Fruit fly (Drosophila melanogaster) whole organism, embryonic: ENCODE results near the gene tra.

Source experiments
- CG10321 ChIP-seq: fragments of 200-800 bp; sonication (Bioruptor generic); IDR thresholded peaks from 2 replicates; pipeline ENCODE4 v1.3.6; 2022; ENCODE audit warnings: missing biosample characterization, missing genetic modification characterization
- CG10462 ChIP-seq: fragments of 200-800 bp; sonication (Bioruptor generic); optimal IDR thresholded peaks from 2 replicates; lab custom pipeline; 2016; ENCODE audit warnings: missing biosample characterization, missing genetic modification characterization
- CG10543 ChIP-seq: fragments of 200-800 bp; sonication (Bioruptor generic); optimal IDR thresholded peaks from 3 replicates; lab custom pipeline; 2017; ENCODE audit warnings: missing biosample characterization, mild to moderate bottlenecking, missing genetic modification characterization, moderate library complexity
- CG11093 ChIP-seq: fragments of 200-800 bp; sonication (Bioruptor generic); IDR thresholded peaks from 3 replicates; pipeline ENCODE4 v1.3.6; 2022; ENCODE audit warnings: missing biosample characterization, missing genetic modification characterization
- CG12155 ChIP-seq: fragments of 200-800 bp; sonication (Bioruptor generic); optimal IDR thresholded peaks from 3 replicates; lab custom pipeline; 2016; ENCODE audit warnings: missing biosample characterization, missing genetic modification characterization
- CG13894 ChIP-seq: fragments of 200-800 bp; sonication (Bioruptor generic); optimal IDR thresholded peaks from 3 replicates; lab custom pipeline; 2018; ENCODE audit warnings: missing biosample characterization, mild to moderate bottlenecking, missing genetic modification characterization, moderate library complexity
- CG14710 ChIP-seq: fragments of 200-800 bp; sonication (Bioruptor generic); optimal IDR thresholded peaks from 3 replicates; lab custom pipeline; 2019; ENCODE audit warnings: missing biosample characterization, mild to moderate bottlenecking, missing genetic modification characterization, moderate library complexity
- CG14965 ChIP-seq: fragments of 200-800 bp; sonication (Bioruptor generic); optimal IDR thresholded peaks from 2 replicates; lab custom pipeline; 2016; ENCODE audit warnings: missing biosample characterization, missing genetic modification characterization, borderline replicate concordance
- CG15479 ChIP-seq: fragments of 200-800 bp; sonication (Bioruptor generic); optimal IDR thresholded peaks from 3 replicates; lab custom pipeline; 2019; ENCODE audit warnings: missing biosample characterization, mild to moderate bottlenecking, missing genetic modification characterization, moderate library complexity
- CG1602 ChIP-seq: fragments of 200-800 bp; sonication (Bioruptor generic); optimal IDR thresholded peaks from 3 replicates; lab custom pipeline; 2016; ENCODE audit warnings: missing biosample characterization, missing genetic modification characterization
- CG16863 ChIP-seq: fragments of 200-800 bp; sonication (Bioruptor generic); optimal IDR thresholded peaks from 3 replicates; lab custom pipeline; 2016; ENCODE audit warnings: missing biosample characterization, missing genetic modification characterization
- CG17802 ChIP-seq: fragments of 200-800 bp; sonication (Bioruptor generic); optimal IDR thresholded peaks from 2 replicates; lab custom pipeline; 2018; ENCODE audit warnings: missing biosample characterization, mild to moderate bottlenecking, missing genetic modification characterization, moderate library complexity
- CG1792 ChIP-seq: fragments of 200-800 bp; sonication (Bioruptor generic); optimal IDR thresholded peaks from 2 replicates; lab custom pipeline; 2016; ENCODE audit warnings: missing biosample characterization, missing genetic modification characterization
- CG18262 ChIP-seq: fragments of 200-800 bp; optimal IDR thresholded peaks from 3 replicates; lab custom pipeline; 2019; ENCODE audit warnings: missing biosample characterization, mild to moderate bottlenecking, missing genetic modification characterization, moderate library complexity
- CG3407 ChIP-seq: fragments of 200-800 bp; sonication (Bioruptor generic); optimal IDR thresholded peaks from 2 replicates; lab custom pipeline; 2018; ENCODE audit warnings: missing biosample characterization, mild to moderate bottlenecking, missing genetic modification characterization
- CG34376 ChIP-seq: fragments of 200-800 bp; sonication (Bioruptor generic); optimal IDR thresholded peaks from 2 replicates; lab custom pipeline; 2018; ENCODE audit warnings: missing biosample characterization, mild to moderate bottlenecking, missing genetic modification characterization
- CG34422 ChIP-seq: fragments of 200-800 bp; sonication (Bioruptor generic); IDR thresholded peaks from 3 replicates; pipeline ENCODE4 v1.3.6; 2022; ENCODE audit warnings: missing biosample characterization, missing genetic modification characterization
- CG3726 ChIP-seq: fragments of 200-800 bp; sonication (Bioruptor generic); IDR thresholded peaks from 3 replicates; pipeline ENCODE4, ENCODE4 v1.3.6; 2022; ENCODE audit warnings: missing biosample characterization, missing genetic modification characterization
- CG4424 ChIP-seq: fragments of 200-800 bp; sonication (Bioruptor generic); optimal IDR thresholded peaks from 3 replicates; lab custom pipeline; 2016; ENCODE audit warnings: missing biosample characterization, missing genetic modification characterization
- CG5245 ChIP-seq: fragments of 200-800 bp; sonication (Bioruptor generic); optimal IDR thresholded peaks from 3 replicates; lab custom pipeline; 2016; ENCODE audit warnings: missing biosample characterization, missing genetic modification characterization
- CG7556 ChIP-seq: fragments of 200-800 bp; sonication (Bioruptor generic); optimal IDR thresholded peaks from 2 replicates; lab custom pipeline; 2017; ENCODE audit warnings: missing biosample characterization, mild to moderate bottlenecking, missing genetic modification characterization
- CG9215 ChIP-seq: fragments of 200-800 bp; sonication (Bioruptor generic); IDR thresholded peaks from 2 replicates; pipeline ENCODE4 v1.3.6; 2022; ENCODE audit warnings: missing biosample characterization, missing genetic modification characterization
- Chrac-16 ChIP-seq: fragments of 200-800 bp; sonication (Bioruptor generic); optimal IDR thresholded peaks from 3 replicates; lab custom pipeline; 2016; ENCODE audit warnings: missing biosample characterization, missing genetic modification characterization
- Dfd ChIP-seq, 2 experiments: fragments of >200 bp; optimal IDR thresholded peaks; 2 replicates each; lab custom pipeline; 2017; ENCODE audit warnings: missing biosample characterization in 2 of 2, missing genetic modification characterization in 2 of 2
- E2f2 ChIP-seq: fragments of 200-800 bp; sonication (Bioruptor generic); IDR thresholded peaks from 2 replicates; pipeline ENCODE4 v1.3.6; 2022; ENCODE audit warnings: missing biosample characterization, missing genetic modification characterization
- NFAT ChIP-seq: fragments of 200-800 bp; sonication (Bioruptor generic); IDR thresholded peaks from 2 replicates; pipeline ENCODE4 v1.3.6; 2022; ENCODE audit warnings: missing biosample characterization, missing genetic modification characterization
- Nf-YC ChIP-seq: fragments of 200-800 bp; optimal IDR thresholded peaks from 3 replicates; lab custom pipeline; 2019; ENCODE audit warnings: missing biosample characterization, mild to moderate bottlenecking, missing genetic modification characterization, moderate library complexity
- Trl ChIP-seq, 3 experiments: fragments of >200 bp in 2 of 3; fragments of 200-800 bp in 1 of 3; sonication (Bioruptor generic) in 1 of 3; optimal IDR thresholded peaks; 2 replicates in 1 of 3; 3 replicates in 2 of 3; lab custom pipeline; 2016 to 2017; ENCODE audit warnings: missing biosample characterization in 1 of 3, missing genetic modification characterization in 1 of 3
- bbx ChIP-seq: fragments of 200-800 bp; sonication (Bioruptor generic); IDR thresholded peaks from 2 replicates; pipeline ENCODE4 v1.3.6; 2022; ENCODE audit warnings: missing biosample characterization, missing genetic modification characterization; ENCODE audit not compliant: partially characterized antibody
- ci ChIP-seq: fragments of 200-800 bp; sonication (Bioruptor generic); IDR thresholded peaks from 3 replicates; pipeline ENCODE4 v1.3.6; 2022; ENCODE audit warnings: missing biosample characterization, missing genetic modification characterization
- corto ChIP-seq: fragments of 200-800 bp; sonication (Bioruptor generic); optimal IDR thresholded peaks from 2 replicates; lab custom pipeline; 2016; ENCODE audit warnings: missing biosample characterization, mild to moderate bottlenecking, missing genetic modification characterization, moderate library complexity
- ems ChIP-seq: fragments of 200-800 bp; sonication (Bioruptor generic); optimal IDR thresholded peaks from 3 replicates; lab custom pipeline; 2016; ENCODE audit warnings: missing biosample characterization, missing genetic modification characterization
- fd96Cb ChIP-seq: fragments of 200-800 bp; sonication (Bioruptor generic); optimal IDR thresholded peaks from 2 replicates; lab custom pipeline; 2018; ENCODE audit warnings: missing biosample characterization, mild to moderate bottlenecking, missing genetic modification characterization, moderate library complexity
- gcm ChIP-seq: fragments of 200-800 bp; sonication (Bioruptor generic); optimal IDR thresholded peaks from 2 replicates; lab custom pipeline; 2019; ENCODE audit warnings: missing biosample characterization, mild to moderate bottlenecking, missing genetic modification characterization, moderate library complexity
- gro ChIP-seq: fragments of 200-800 bp; sonication (Bioruptor generic); optimal IDR thresholded peaks from 2 replicates; lab custom pipeline; 2016; ENCODE audit warnings: missing biosample characterization, missing genetic modification characterization
- hbn ChIP-seq: fragments of 200-800 bp; sonication (Bioruptor generic); IDR thresholded peaks from 2 replicates; pipeline ENCODE4 v1.3.6; 2022; ENCODE audit warnings: missing biosample characterization, missing genetic modification characterization; ENCODE audit not compliant: partially characterized antibody
- jing ChIP-seq: fragments of 200-800 bp; sonication (Bioruptor generic); optimal IDR thresholded peaks from 2 replicates; lab custom pipeline; 2018; ENCODE audit warnings: missing biosample characterization, mild to moderate bottlenecking, missing genetic modification characterization
- klu ChIP-seq: fragments of 200-800 bp; sonication (Bioruptor generic); IDR thresholded peaks from 2 replicates; pipeline ENCODE4 v1.3.6; 2022; ENCODE audit warnings: missing biosample characterization, missing genetic modification characterization
- lbe ChIP-seq: fragments of 200-800 bp; sonication (Bioruptor generic); optimal IDR thresholded peaks from 2 replicates; lab custom pipeline; 2016; ENCODE audit warnings: missing biosample characterization, mild to moderate bottlenecking, missing genetic modification characterization
- lmd ChIP-seq: fragments of 200-800 bp; sonication (Bioruptor generic); IDR thresholded peaks from 2 replicates; pipeline ENCODE4 v1.3.6; 2022; ENCODE audit warnings: missing biosample characterization, missing genetic modification characterization
- nmo ChIP-seq: fragments of 200-800 bp; sonication (Bioruptor generic); optimal IDR thresholded peaks from 2 replicates; lab custom pipeline; 2018; ENCODE audit warnings: missing biosample characterization, mild to moderate bottlenecking, missing genetic modification characterization, moderate library complexity
- pfk ChIP-seq: fragments of 200-800 bp; sonication (Bioruptor generic); optimal IDR thresholded peaks from 2 replicates; lab custom pipeline; 2018; ENCODE audit warnings: missing biosample characterization, mild to moderate bottlenecking, missing genetic modification characterization, moderate library complexity
- ranshi ChIP-seq: fragments of 200-800 bp; sonication (Bioruptor generic); IDR thresholded peaks from 2 replicates; pipeline ENCODE4 v1.3.6; 2022; ENCODE audit warnings: missing biosample characterization, missing genetic modification characterization
- rib ChIP-seq: fragments of 200-800 bp; sonication (Bioruptor generic); IDR thresholded peaks from 2 replicates; pipeline ENCODE4 v1.3.6; 2022; ENCODE audit warnings: missing biosample characterization, missing genetic modification characterization
- sens ChIP-seq: fragments of 200-800 bp; sonication (Bioruptor generic); peaks from one replicate; lab custom pipeline; 2016; ENCODE audit warnings: missing biosample characterization, missing genetic modification characterization
- sim ChIP-seq: fragments of 200-800 bp; sonication (Bioruptor generic); IDR thresholded peaks from 2 replicates; pipeline ENCODE4 v1.3.6; 2022; ENCODE audit warnings: missing biosample characterization, missing genetic modification characterization
- toy ChIP-seq: fragments of 200-800 bp; sonication (Bioruptor generic); IDR thresholded peaks from 2 replicates; pipeline ENCODE4 v1.3.6; 2022; ENCODE audit warnings: missing biosample characterization, missing genetic modification characterization
- twi ChIP-seq: fragments of 200-800 bp; optimal IDR thresholded peaks from 2 replicates; lab custom pipeline; 2019; ENCODE audit warnings: missing biosample characterization, mild to moderate bottlenecking, missing genetic modification characterization, moderate library complexity
- z ChIP-seq: fragments of 200-800 bp; sonication (Bioruptor generic); IDR thresholded peaks from 3 replicates; pipeline ENCODE4 v1.3.6; 2022; ENCODE audit warnings: missing biosample characterization, missing genetic modification characterization
- zen2 ChIP-seq: fragments of 200-800 bp; sonication (Bioruptor generic); IDR thresholded peaks from 3 replicates; pipeline ENCODE4 v1.3.6; 2022; ENCODE audit warnings: missing biosample characterization, missing genetic modification characterization; ENCODE audit not compliant: partially characterized antibody

tra gene

DNA sequence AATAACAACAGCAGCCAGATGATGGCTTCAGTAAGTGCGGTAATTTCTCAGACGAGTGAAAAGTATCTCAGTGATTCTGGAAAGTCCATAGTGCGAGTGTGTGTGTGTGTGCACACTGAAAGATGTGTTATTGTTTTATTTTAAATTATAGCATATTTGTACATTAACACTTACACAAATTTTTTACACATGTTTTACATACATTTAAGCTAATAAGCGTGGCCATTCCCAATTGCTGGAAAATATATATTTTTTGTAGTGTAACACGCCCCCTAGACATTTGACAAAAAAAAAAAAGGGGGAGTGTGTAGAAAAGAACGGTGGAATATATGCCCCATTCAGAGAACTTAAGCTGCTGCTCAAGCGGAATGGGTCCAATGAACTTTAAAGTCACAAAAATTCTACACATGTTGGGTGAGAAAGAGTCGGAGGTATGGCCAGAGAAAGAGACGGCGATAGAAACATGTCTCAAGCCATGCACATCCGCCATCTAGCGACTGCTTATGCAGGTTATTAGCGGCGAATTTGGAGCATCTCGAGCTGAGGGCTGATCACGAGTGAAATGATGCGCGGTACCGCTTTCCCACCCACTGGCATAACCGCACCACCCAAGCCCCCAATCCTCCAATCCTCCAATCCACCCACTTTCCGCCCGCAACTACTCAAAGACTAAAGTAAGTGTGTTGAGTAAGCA is 41.1 kb upstream of the tra start (continued):
- TF ChIP-seq corto, result no peak
- TF ChIP-seq ems, result no peak
- TF ChIP-seq CG3726, result no peak
- TF ChIP-seq CG16863 (GFP tag; lab: Kevin White, UChicago), result no peak
- TF ChIP-seq lmd (GFP tag; lab: Robert Waterston, UW), result no peak
- TF ChIP-seq Trl (optimal IDR thresholded peaks at IDR 0.05; lab: Kevin White, UChicago), result no peak
- TF ChIP-seq Trl (GFP tag; optimal IDR thresholded peaks at IDR 0.05; lab: Kevin White, UChicago), result no peak
- TF ChIP-seq Nf-YC (tag; lab: Kevin White, UChicago), result no peak
- TF ChIP-seq CG14710 (tag; lab: Kevin White, UChicago), result peak; percentile 25
- TF ChIP-seq CG15479 (GFP tag; lab: Kevin White, UChicago), result no peak
- TF ChIP-seq pfk (GFP tag; lab: Kevin White, UChicago), result no peak
- TF ChIP-seq E2f2 (GFP tag; lab: Robert Waterston, UW), result no peak
- TF ChIP-seq lbe (GFP tag; lab: Kevin White, UChicago), result no peak
- no peak for TF ChIP-seq hbn (GFP tag; lab: Robert Waterston, UW)
- TF ChIP-seq gro (GFP tag; lab: Kevin White, UChicago), result no peak
- no peak for TF ChIP-seq CG7556 (GFP tag; lab: Kevin White, UChicago)
- no peak for TF ChIP-seq jing
- 0 out of 3 replicates have a peak, but pooled peaks have one; percentile 30 for TF ChIP-seq z (GFP tag; lab: Robert Waterston, UW)
- no peak for TF ChIP-seq twi (tag; lab: Kevin White, UChicago)
- TF ChIP-seq CG14965, result no peak
- TF ChIP-seq CG13894 (tag; lab: Kevin White, UChicago), result no peak
- TF ChIP-seq CG34422, result 0 out of 3 replicates have a peak, but pooled peaks have one; percentile 38
- TF ChIP-seq CG10321 (GFP tag; lab: Robert Waterston, UW), result no peak
- TF ChIP-seq CG1792, result no peak
- TF ChIP-seq ci (GFP tag; lab: Robert Waterston, UW), result 0 out of 3 replicates have a peak, but pooled peaks have one; percentile 32
- no peak for TF ChIP-seq CG3407 (GFP tag; lab: Kevin White, UChicago)
- no peak for TF ChIP-seq CG10543
- TF ChIP-seq sim (GFP tag; lab: Robert Waterston, UW), result no peak
- TF ChIP-seq CG11093 (GFP tag; lab: Robert Waterston, UW), result no peak
- TF ChIP-seq zen2 (GFP tag; lab: Robert Waterston, UW), result no peak
- TF ChIP-seq CG12155 (GFP tag; lab: Kevin White, UChicago), result no peak
- TF ChIP-seq CG17802 (tag; lab: Kevin White, UChicago), result no peak
- TF ChIP-seq klu (GFP tag; lab: Robert Waterston, UW), result no peak
- no peak for TF ChIP-seq ranshi (GFP tag; lab: Robert Waterston, UW)
- no peak for TF ChIP-seq toy (GFP tag; lab: Robert Waterston, UW)
- peak; percentile 3 for TF ChIP-seq fd96Cb (tag; lab: Kevin White, UChicago)
- TF ChIP-seq CG9215 (GFP tag; lab: Robert Waterston, UW), result no peak
- TF ChIP-seq sens (GFP tag; lab: Kevin White, UChicago), result peak; percentile 80
- peak; percentile 16 for TF ChIP-seq nmo (GFP tag; lab: Kevin White, UChicago)
- peak; percentile 26 for TF ChIP-seq CG18262 (tag; lab: Kevin White, UChicago)
- TF ChIP-seq CG10462 (GFP tag; lab: Kevin White, UChicago), result no peak
- TF ChIP-seq CG5245 (GFP tag; lab: Kevin White, UChicago), result no peak
- no peak for TF ChIP-seq Chrac-16 (GFP tag; lab: Kevin White, UChicago)
- no peak for TF ChIP-seq NFAT
- TF ChIP-seq CG1602 (GFP tag; lab: Kevin White, UChicago), result no peak
- TF ChIP-seq bbx (GFP tag; lab: Robert Waterston, UW), result no peak
- no peak for TF ChIP-seq rib (GFP tag; lab: Robert Waterston, UW)
- TF ChIP-seq Dfd (GFP tag; optimal IDR thresholded peaks at IDR 0.05; lab: Kevin White, UChicago), result no peak
- TF ChIP-seq CG34376 (GFP tag; lab: Kevin White, UChicago), result no peak
- TF ChIP-seq gcm (GFP tag; lab: Kevin White, UChicago), result no peak
- TF ChIP-seq CG4424 (GFP tag; lab: Kevin White, UChicago), result peak; percentile 26
